Worm (Caenorhabditis elegans): ENCODE measurements around the gene F59B1.2.

ce11 chrV:3592099-3592498, 41.0 kb upstream of the F59B1.2 start, which contains the start of gene T22F3.12:
- TF ChIP-seq W03F9.2 (tag; optimal IDR thresholded peaks at IDR 0.05) = no peak
- TF ChIP-seq him-1 (tag; optimal IDR thresholded peaks at IDR 0.05) = no peak
- no peak for TF ChIP-seq dao-5 (tag; optimal IDR thresholded peaks at IDR 0.05)
